Worm (Caenorhabditis elegans) whole organism, young adult: ENCODE measurements around the gene sup-26.

Experiments used
- B0336.3 ChIP-seq: fragments of 200-800 bp; sonication (Bioruptor generic); IDR thresholded peaks from 2 replicates; pipeline ENCODE4 v1.3.6; 2022; ENCODE audit warnings: missing genetic modification characterization, missing compliant biosample characterization
- ama-1 ChIP-seq, 3 experiments: fragments of 150-350 bp in 1 of 3; sonication (generic microtip) in 2 of 3; optimal IDR thresholded peaks; 2 replicates each; lab custom pipeline; 2014 to 2018; ENCODE audit warnings: missing biosample characterization in 2 of 3, missing genetic modification characterization in 2 of 3, missing genetic modification reagents in 2 of 3
- atf-7 ChIP-seq: sonication (generic microtip); optimal IDR thresholded peaks from 2 replicates; lab custom pipeline; 2017; ENCODE audit warnings: mild to moderate bottlenecking, missing genetic modification characterization, missing compliant biosample characterization
- attf-6 ChIP-seq: fragments of 200-800 bp; sonication (Bioruptor generic); IDR thresholded peaks from 2 replicates; pipeline ENCODE4 v1.3.6; 2022; ENCODE audit warnings: missing genetic modification reagents, missing genetic modification characterization, missing compliant biosample characterization
- dpff-1 ChIP-seq: sonication (generic microtip); optimal IDR thresholded peaks from 2 replicates; lab custom pipeline; 2017; ENCODE audit warnings: mild to moderate bottlenecking, missing genetic modification characterization, missing compliant biosample characterization
- egrh-3 ChIP-seq: fragments of 200-800 bp; sonication (Bioruptor generic); IDR thresholded peaks from 2 replicates; pipeline ENCODE4 v1.3.6; 2022; ENCODE audit warnings: missing genetic modification reagents, missing genetic modification characterization, missing compliant biosample characterization
- lin-54 ChIP-seq: fragments of 200-800 bp; sonication (Bioruptor generic); optimal IDR thresholded peaks from 2 replicates; lab custom pipeline; 2018; ENCODE audit warnings: mild to moderate bottlenecking, missing genetic modification characterization, missing compliant biosample characterization
- lsl-1 ChIP-seq: fragments of 200-800 bp; sonication (Bioruptor generic); optimal IDR thresholded peaks from 2 replicates; lab custom pipeline; 2018; ENCODE audit warnings: mild to moderate bottlenecking, missing genetic modification characterization, moderate library complexity, missing compliant biosample characterization
- mes-4 ChIP-seq: sonication (generic microtip); optimal IDR thresholded peaks from 2 replicates; lab custom pipeline; 2016; ENCODE audit warnings: missing genotype, missing genetic modification characterization, missing compliant biosample characterization
- pha-4 ChIP-seq: fragments of 150-350 bp; sonication (generic microtip); optimal IDR thresholded peaks from 2 replicates; lab custom pipeline; 2014; ENCODE audit warnings: missing biosample characterization, missing genetic modification reagents, missing genetic modification characterization
- snpc-1.1 ChIP-seq: sonication (generic microtip); optimal IDR thresholded peaks from 2 replicates; lab custom pipeline; 2017; ENCODE audit warnings: missing genetic modification characterization, mild to moderate bottlenecking, missing compliant biosample characterization, antibody characterized with exemption, moderate library complexity, missing genotype, missing genetic modification reagents; ENCODE audit not compliant: insufficient read depth
- unc-62 ChIP-seq: fragments of 150-350 bp; optimal IDR thresholded peaks from 2 replicates; lab custom pipeline; 2014; ENCODE audit warnings: missing biosample characterization, missing genetic modification reagents, missing genetic modification characterization

- TF ChIP-seq atf-7 (no peak), attf-6 (GFP tag; lab: Robert Waterston, UW) (no peak), dpff-1 (tag; lab: Kevin White, UChicago) (no peak), egrh-3 (GFP tag; lab: Robert Waterston, UW) (no peak), unc-62 (GFP tag; lab: Kevin White, UChicago) (no peak), lin-54 (GFP tag; lab: Kevin White, UChicago) (no peak), pha-4 (tag; lab: Kevin White, UChicago) (no peak), snpc-1.1 (tag; lab: Kevin White, UChicago) (no peak), ama-1 (optimal IDR thresholded peaks at IDR 0.05; lab: Kevin White, UChicago) (no peak), ama-1 (GFP tag; optimal IDR thresholded peaks at IDR 0.05; lab: Kevin White, UChicago) (no peak), mes-4 (no peak), lsl-1 (GFP tag; lab: Kevin White, UChicago) (no peak), B0336.3 (no peak)
These were observed 4.3 kb downstream of the sup-26 start for ce11 chrIII:4275704-4276103.
